Fruit fly (Drosophila melanogaster) whole organism, embryonic: Measurements from ENCODE around the gene nudC.

Experiments used
- Aef1 ChIP-seq: fragments of 200-800 bp; sonication (Bioruptor generic); IDR thresholded peaks from 3 replicates; pipeline ENCODE4 v1.3.6; 2022; ENCODE audit warnings: missing biosample characterization, missing genetic modification characterization
- BEAF-32 ChIP-seq: fragments of 200-800 bp; sonication (Bioruptor generic); optimal IDR thresholded peaks from 3 replicates; lab custom pipeline; 2017; ENCODE audit warnings: missing biosample characterization, missing genetic modification characterization, mild to moderate bottlenecking, moderate library complexity, missing genetic modification reagents
- CG10431 ChIP-seq: fragments of 200-800 bp; sonication (Bioruptor generic); optimal IDR thresholded peaks from 3 replicates; lab custom pipeline; 2018; ENCODE audit warnings: missing biosample characterization, mild to moderate bottlenecking, missing genetic modification characterization
- CG10565 ChIP-seq: fragments of 200-800 bp; sonication (Bioruptor generic); optimal IDR thresholded peaks from 3 replicates; lab custom pipeline; 2016; ENCODE audit warnings: missing biosample characterization, mild to moderate bottlenecking, missing genetic modification characterization
- CG10654 ChIP-seq: fragments of 200-800 bp; sonication (Bioruptor generic); optimal IDR thresholded peaks from 2 replicates; lab custom pipeline; 2016; ENCODE audit warnings: missing biosample characterization, missing genetic modification characterization
- CG10959 ChIP-seq: fragments of 200-800 bp; sonication (Bioruptor generic); IDR thresholded peaks from 2 replicates; pipeline ENCODE4 v1.3.6; 2022; ENCODE audit warnings: missing biosample characterization, missing genetic modification characterization
- CG11696 ChIP-seq: fragments of 200-800 bp; sonication (Bioruptor generic); IDR thresholded peaks from 2 replicates; pipeline ENCODE4 v1.3.6; 2022; ENCODE audit warnings: missing biosample characterization, missing genetic modification characterization
- CG12104 ChIP-seq: fragments of 200-800 bp; sonication (Bioruptor generic); optimal IDR thresholded peaks from 3 replicates; lab custom pipeline; 2016; ENCODE audit warnings: missing biosample characterization, missing genetic modification characterization
- CG15479 ChIP-seq: fragments of 200-800 bp; sonication (Bioruptor generic); optimal IDR thresholded peaks from 3 replicates; lab custom pipeline; 2019; ENCODE audit warnings: missing biosample characterization, mild to moderate bottlenecking, missing genetic modification characterization, moderate library complexity
- CG15601 ChIP-seq: fragments of 200-800 bp; sonication (Bioruptor generic); optimal IDR thresholded peaks from 3 replicates; lab custom pipeline; 2019; ENCODE audit warnings: missing biosample characterization, mild to moderate bottlenecking, missing genetic modification characterization, moderate library complexity
- CG17361 ChIP-seq: fragments of 200-800 bp; sonication (Bioruptor generic); IDR thresholded peaks from 3 replicates; pipeline ENCODE4 v1.3.6; 2022; ENCODE audit warnings: missing biosample characterization, missing genetic modification characterization
- CG17385 ChIP-seq: fragments of 200-800 bp; sonication (Bioruptor generic); optimal IDR thresholded peaks from 3 replicates; lab custom pipeline; 2018; ENCODE audit warnings: missing biosample characterization, mild to moderate bottlenecking, missing genetic modification characterization
- CG17802 ChIP-seq: fragments of 200-800 bp; sonication (Bioruptor generic); optimal IDR thresholded peaks from 2 replicates; lab custom pipeline; 2018; ENCODE audit warnings: missing biosample characterization, mild to moderate bottlenecking, missing genetic modification characterization, moderate library complexity
- CG18262 ChIP-seq: fragments of 200-800 bp; optimal IDR thresholded peaks from 3 replicates; lab custom pipeline; 2019; ENCODE audit warnings: missing biosample characterization, mild to moderate bottlenecking, missing genetic modification characterization, moderate library complexity
- CG1832 ChIP-seq: fragments of 200-800 bp; sonication (Bioruptor generic); optimal IDR thresholded peaks from 2 replicates; lab custom pipeline; 2017; ENCODE audit warnings: missing biosample characterization, mild to moderate bottlenecking, missing genetic modification characterization, inconsistent platforms
- CG18599 ChIP-seq: fragments of 200-800 bp; sonication (Bioruptor generic); optimal IDR thresholded peaks from 3 replicates; lab custom pipeline; 2017; ENCODE audit warnings: missing biosample characterization, missing genetic modification characterization, mild to moderate bottlenecking, moderate library complexity, missing genetic modification reagents
- CG2889 ChIP-seq: fragments of 200-800 bp; sonication (Bioruptor generic); IDR thresholded peaks from 3 replicates; pipeline ENCODE4 v1.3.6; 2022; ENCODE audit warnings: missing biosample characterization, missing genetic modification characterization
- CG31388 ChIP-seq: fragments of 200-800 bp; sonication (Bioruptor generic); optimal IDR thresholded peaks from 2 replicates; lab custom pipeline; 2016; ENCODE audit warnings: missing biosample characterization, missing genetic modification characterization
- CG4424 ChIP-seq: fragments of 200-800 bp; sonication (Bioruptor generic); optimal IDR thresholded peaks from 3 replicates; lab custom pipeline; 2016; ENCODE audit warnings: missing biosample characterization, missing genetic modification characterization
- CG4617 ChIP-seq: fragments of 200-800 bp; sonication (Bioruptor generic); optimal IDR thresholded peaks from 3 replicates; lab custom pipeline; 2016; ENCODE audit warnings: missing biosample characterization, missing genetic modification characterization, borderline replicate concordance
- CG6689 ChIP-seq: fragments of 200-800 bp; sonication (Bioruptor generic); IDR thresholded peaks from 2 replicates; pipeline ENCODE4 v1.3.6; 2022; ENCODE audit warnings: missing biosample characterization, missing genetic modification characterization
- CG6854 ChIP-seq: fragments of 200-800 bp; sonication (Bioruptor generic); optimal IDR thresholded peaks from 3 replicates; lab custom pipeline; 2017; ENCODE audit warnings: missing biosample characterization, mild to moderate bottlenecking, missing genetic modification characterization
- CG7745 ChIP-seq: fragments of 200-800 bp; sonication (Bioruptor generic); optimal IDR thresholded peaks from 2 replicates; lab custom pipeline; 2018; ENCODE audit warnings: missing biosample characterization, mild to moderate bottlenecking, missing genetic modification characterization, moderate library complexity
- CG9817 ChIP-seq: fragments of 200-800 bp; sonication (Bioruptor generic); optimal IDR thresholded peaks from 2 replicates; lab custom pipeline; 2018; ENCODE audit warnings: missing biosample characterization, mild to moderate bottlenecking, missing genetic modification characterization, moderate library complexity
- Elba2 ChIP-seq: fragments of 200-800 bp; sonication (Bioruptor generic); optimal IDR thresholded peaks from 3 replicates; lab custom pipeline; 2016; ENCODE audit warnings: missing biosample characterization, missing genetic modification characterization
- HHEX ChIP-seq: fragments of 200-800 bp; sonication (Bioruptor generic); optimal IDR thresholded peaks from 3 replicates; lab custom pipeline; 2017; ENCODE audit warnings: missing biosample characterization, mild to moderate bottlenecking, missing genetic modification characterization, missing genetic modification reagents
- Hr39 ChIP-seq: fragments of >200 bp; optimal IDR thresholded peaks from 2 replicates; lab custom pipeline; 2017
- Mes4 ChIP-seq: fragments of 200-800 bp; sonication (Bioruptor generic); optimal IDR thresholded peaks from 2 replicates; lab custom pipeline; 2016; ENCODE audit warnings: missing biosample characterization, missing genetic modification characterization
- Optix ChIP-seq: fragments of 200-800 bp; sonication (Bioruptor generic); IDR thresholded peaks from 3 replicates; pipeline ENCODE4 v1.3.6; 2022; ENCODE audit warnings: missing biosample characterization, missing genetic modification characterization
- Pdp1 ChIP-seq, 2 experiments: fragments of 200-800 bp; sonication (Bioruptor generic); optimal IDR thresholded peaks; 3 replicates each; lab custom pipeline; 2016; ENCODE audit warnings: missing biosample characterization in 2 of 2, missing genetic modification characterization in 2 of 2, mild to moderate bottlenecking in 1 of 2, moderate library complexity in 1 of 2
- Trl ChIP-seq, 3 experiments: fragments of >200 bp in 2 of 3; fragments of 200-800 bp in 1 of 3; sonication (Bioruptor generic) in 1 of 3; optimal IDR thresholded peaks; 2 replicates in 1 of 3; 3 replicates in 2 of 3; lab custom pipeline; 2016 to 2017; ENCODE audit warnings: missing biosample characterization in 1 of 3, missing genetic modification characterization in 1 of 3
- btn ChIP-seq: fragments of 200-800 bp; sonication (Bioruptor generic); optimal IDR thresholded peaks from 2 replicates; lab custom pipeline; 2016; ENCODE audit warnings: missing biosample characterization, missing genetic modification characterization
- chif ChIP-seq, 2 experiments: fragments of 200-800 bp; sonication (Bioruptor generic); optimal IDR thresholded peaks; 3 replicates each; lab custom pipeline; 2016; ENCODE audit warnings: missing biosample characterization in 2 of 2, missing genetic modification characterization in 2 of 2
- da ChIP-seq: fragments of 200-800 bp; sonication (Bioruptor generic); optimal IDR thresholded peaks from 2 replicates; lab custom pipeline; 2016; ENCODE audit warnings: missing biosample characterization, missing genetic modification characterization
- dati ChIP-seq: fragments of 200-800 bp; sonication (Bioruptor generic); IDR thresholded peaks from 2 replicates; pipeline ENCODE4 v1.3.6; 2022; ENCODE audit warnings: missing biosample characterization, missing genetic modification characterization
- dmrt99B ChIP-seq: fragments of 200-800 bp; sonication (Bioruptor generic); optimal IDR thresholded peaks from 2 replicates; lab custom pipeline; 2018; ENCODE audit warnings: missing biosample characterization, mild to moderate bottlenecking, missing genetic modification characterization, moderate library complexity
- dysf ChIP-seq: fragments of 200-800 bp; sonication (Bioruptor generic); IDR thresholded peaks from 3 replicates; pipeline ENCODE4 v1.3.6; 2022; ENCODE audit warnings: missing biosample characterization, missing genetic modification characterization
- grau ChIP-seq: fragments of 200-800 bp; optimal IDR thresholded peaks from 3 replicates; lab custom pipeline; 2019; ENCODE audit warnings: missing biosample characterization, mild to moderate bottlenecking, missing genetic modification characterization, moderate library complexity
- h ChIP-seq: fragments of >200 bp; optimal IDR thresholded peaks from 2 replicates; lab custom pipeline; 2017
- hth ChIP-seq: fragments of >200 bp; optimal IDR thresholded peaks from 2 replicates; lab custom pipeline; 2017; ENCODE audit warnings: inconsistent platforms
- oc ChIP-seq: fragments of 200-800 bp; sonication (Bioruptor generic); optimal IDR thresholded peaks from 2 replicates; lab custom pipeline; 2018; ENCODE audit warnings: missing biosample characterization, mild to moderate bottlenecking, missing genetic modification characterization, moderate library complexity
- onecut ChIP-seq: fragments of 200-800 bp; sonication (Bioruptor generic); IDR thresholded peaks from 2 replicates; pipeline ENCODE4 v1.3.6; 2022; ENCODE audit warnings: missing biosample characterization, missing genetic modification characterization
- otp ChIP-seq: fragments of 200-800 bp; sonication (Bioruptor generic); IDR thresholded peaks from 3 replicates; pipeline ENCODE4, ENCODE4 v1.3.6; 2022; ENCODE audit warnings: missing biosample characterization, missing genetic modification characterization
- pzg ChIP-seq: fragments of 200-800 bp; sonication (Bioruptor generic); optimal IDR thresholded peaks from 3 replicates; lab custom pipeline; 2018; ENCODE audit warnings: missing biosample characterization, mild to moderate bottlenecking, missing genetic modification characterization, moderate library complexity
- schlank ChIP-seq: fragments of 200-800 bp; sonication (Bioruptor generic); optimal IDR thresholded peaks from 2 replicates; lab custom pipeline; 2018; ENCODE audit warnings: missing biosample characterization, mild to moderate bottlenecking, missing genetic modification characterization
- sens-2 ChIP-seq: fragments of 200-800 bp; sonication (Bioruptor generic); IDR thresholded peaks from 2 replicates; pipeline ENCODE4 v1.3.6; 2022; ENCODE audit warnings: missing biosample characterization, missing genetic modification characterization
- slou ChIP-seq: fragments of 200-800 bp; sonication (Bioruptor generic); optimal IDR thresholded peaks from 3 replicates; lab custom pipeline; 2016; ENCODE audit warnings: missing biosample characterization, missing genetic modification characterization
- tna ChIP-seq: fragments of 200-800 bp; sonication (Bioruptor generic); IDR thresholded peaks from 2 replicates; pipeline ENCODE4 v1.3.6; 2022; ENCODE audit warnings: missing biosample characterization, missing genetic modification characterization; ENCODE audit not compliant: partially characterized antibody
- twi ChIP-seq: fragments of 200-800 bp; optimal IDR thresholded peaks from 2 replicates; lab custom pipeline; 2019; ENCODE audit warnings: missing biosample characterization, mild to moderate bottlenecking, missing genetic modification characterization, moderate library complexity
- vfl ChIP-seq: fragments of 200-800 bp; sonication (Bioruptor generic); optimal IDR thresholded peaks from 2 replicates; lab custom pipeline; 2016; ENCODE audit warnings: missing biosample characterization, missing genetic modification characterization
- zfh2 ChIP-seq: fragments of 200-800 bp; sonication (Bioruptor generic); optimal IDR thresholded peaks from 2 replicates; lab custom pipeline; 2016; ENCODE audit warnings: missing biosample characterization, missing genetic modification characterization

The nudC gene

dm6 chr3L:16782218-16782763, 22.5 kb upstream of the nudC start (continued):
- TF ChIP-seq Mes4 (GFP tag; lab: Kevin White, UChicago), result peak; percentile 36
- TF ChIP-seq tna, result no peak
- TF ChIP-seq BEAF-32 (GFP tag; lab: Kevin White, UChicago), result no peak
- peak; percentile 79 for TF ChIP-seq CG4424 (GFP tag; lab: Kevin White, UChicago)
- TF ChIP-seq CG10431, result no peak
- TF ChIP-seq sens-2 (GFP tag; lab: Robert Waterston, UW), result peak; percentile 37; the same call in 1 of the 2 replicates
- peak; percentile 74 for TF ChIP-seq dysf (GFP tag; lab: Robert Waterston, UW)
- no peak for TF ChIP-seq otp (GFP tag; lab: Robert Waterston, UW)
- TF ChIP-seq schlank (tag; lab: Kevin White, UChicago), result no peak
- peak; percentile 78 for TF ChIP-seq HHEX
- TF ChIP-seq CG10565 (GFP tag; lab: Kevin White, UChicago), result peak; percentile 40
- no peak for TF ChIP-seq Hr39 (lab: Kevin White, UChicago)
- TF ChIP-seq da (GFP tag; lab: Kevin White, UChicago), result no peak
- TF ChIP-seq CG7745 (tag; lab: Kevin White, UChicago), result no peak
- TF ChIP-seq CG9817 (tag; lab: Kevin White, UChicago), result peak; percentile 32
- TF ChIP-seq Pdp1 (GFP tag; optimal IDR thresholded peaks at IDR 0.05; lab: Kevin White, UChicago), result peak; percentile 50 to 51
- TF ChIP-seq CG31388 (GFP tag; lab: Kevin White, UChicago), result no peak
- peak; percentile 77 for TF ChIP-seq CG6689 (GFP tag; lab: Robert Waterston, UW)
- no peak for TF ChIP-seq Elba2 (GFP tag; lab: Kevin White, UChicago)
- 0 out of 3 replicates have a peak, but pooled peaks have one; percentile 20 for TF ChIP-seq CG2889
- no peak; the same call in none of the 3 replicates for TF ChIP-seq CG17361 (GFP tag; lab: Robert Waterston, UW)
- peak; percentile 52 for TF ChIP-seq btn (GFP tag; lab: Kevin White, UChicago)
- no peak for TF ChIP-seq hth (lab: Kevin White, UChicago)
- no peak for TF ChIP-seq CG1832
- peak; percentile 11 for TF ChIP-seq zfh2 (GFP tag; lab: Kevin White, UChicago)
- TF ChIP-seq CG10959 (GFP tag; lab: Robert Waterston, UW), result peak; percentile 83
- no peak; the same call in 2 of the 3 replicates for TF ChIP-seq Optix (GFP tag; lab: Robert Waterston, UW)
- peak; percentile 42 for TF ChIP-seq slou (GFP tag; lab: Kevin White, UChicago)
- no peak for TF ChIP-seq twi
- TF ChIP-seq CG17802 (tag; lab: Kevin White, UChicago), result peak; percentile 43
- TF ChIP-seq h (lab: Kevin White, UChicago), result no peak
- peak; percentile 21 for TF ChIP-seq CG12104
- peak; percentile 48 for TF ChIP-seq CG10654 (GFP tag; lab: Kevin White, UChicago)
- TF ChIP-seq CG11696 (GFP tag; lab: Robert Waterston, UW), result peak; percentile 95
- no peak for TF ChIP-seq CG15479 (GFP tag; lab: Kevin White, UChicago)
- TF ChIP-seq CG4617 (GFP tag; lab: Kevin White, UChicago), result no peak
- no peak for TF ChIP-seq vfl
- no peak for TF ChIP-seq CG18599 (GFP tag; lab: Kevin White, UChicago)
- no peak for TF ChIP-seq CG18262 (tag; lab: Kevin White, UChicago)
- TF ChIP-seq chif (GFP tag; optimal IDR thresholded peaks at IDR 0.05; lab: Kevin White, UChicago), result peak; percentile 69 to 76
- TF ChIP-seq oc (tag; lab: Kevin White, UChicago), result no peak
- TF ChIP-seq Aef1 (GFP tag; lab: Robert Waterston, UW), result peak; percentile 55
- peak; percentile 17 for TF ChIP-seq CG6854 (GFP tag; lab: Kevin White, UChicago)
- no peak for TF ChIP-seq pzg (GFP tag; lab: Kevin White, UChicago)
- peak; percentile 39; the same call in 1 of the 2 replicates for TF ChIP-seq onecut (GFP tag; lab: Robert Waterston, UW)
- peak; percentile 48; the same call in 1 of the 2 replicates for TF ChIP-seq dati
- TF ChIP-seq Trl (optimal IDR thresholded peaks at IDR 0.05; lab: Kevin White, UChicago), result no peak
- TF ChIP-seq Trl (GFP tag; optimal IDR thresholded peaks at IDR 0.05; lab: Kevin White, UChicago), result peak; percentile 71
- peak; percentile 70 for TF ChIP-seq grau (tag; lab: Kevin White, UChicago)
- TF ChIP-seq CG15601, result peak; percentile 56
- no peak for TF ChIP-seq dmrt99B (tag; lab: Kevin White, UChicago)
- TF ChIP-seq CG17385 (GFP tag; lab: Kevin White, UChicago), result peak; percentile 66
